Fruit fly (Drosophila melanogaster) whole organism, embryonic: Measurements from ENCODE around the gene CG10208.
A peak's percentile ranks its signal among the peaks of the same experiment; 100 is the strongest.

Source experiments
- ATbp ChIP-seq: fragments of 200-800 bp; sonication (Bioruptor generic); optimal IDR thresholded peaks from 2 replicates; lab custom pipeline; 2017; ENCODE audit warnings: missing biosample characterization, mild to moderate bottlenecking, missing genetic modification characterization, missing genetic modification reagents
- Awh ChIP-seq: fragments of 200-800 bp; sonication (Bioruptor generic); IDR thresholded peaks from 2 replicates; pipeline ENCODE4, ENCODE4 v1.3.6; 2022; ENCODE audit warnings: missing biosample characterization, missing genetic modification characterization
- Blimp-1 ChIP-seq: fragments of 200-800 bp; sonication (Bioruptor generic); optimal IDR thresholded peaks from 3 replicates; lab custom pipeline; 2018; ENCODE audit warnings: missing biosample characterization, missing genetic modification characterization, mild to moderate bottlenecking, moderate library complexity, missing genetic modification reagents
- CG10979 ChIP-seq: fragments of 200-800 bp; sonication (Bioruptor generic); optimal IDR thresholded peaks from 2 replicates; lab custom pipeline; 2018; ENCODE audit warnings: missing biosample characterization, mild to moderate bottlenecking, missing genetic modification characterization, moderate library complexity
- CG12299 ChIP-seq: fragments of 200-800 bp; sonication (Bioruptor generic); optimal IDR thresholded peaks from 2 replicates; lab custom pipeline; 2018; ENCODE audit warnings: missing biosample characterization, mild to moderate bottlenecking, missing genetic modification characterization
- CG13287 ChIP-seq: fragments of 200-800 bp; sonication (Bioruptor generic); IDR thresholded peaks from 2 replicates; pipeline ENCODE4 v1.3.6; 2022; ENCODE audit warnings: missing biosample characterization, missing genetic modification characterization; ENCODE audit not compliant: partially characterized antibody
- CG13624 ChIP-seq: fragments of 200-800 bp; sonication (Bioruptor generic); optimal IDR thresholded peaks from 2 replicates; lab custom pipeline; 2016; ENCODE audit warnings: missing biosample characterization, missing genetic modification characterization
- CG1602 ChIP-seq: fragments of 200-800 bp; sonication (Bioruptor generic); optimal IDR thresholded peaks from 3 replicates; lab custom pipeline; 2016; ENCODE audit warnings: missing biosample characterization, missing genetic modification characterization
- CG17186 ChIP-seq: fragments of 200-800 bp; sonication (Bioruptor generic); optimal IDR thresholded peaks from 3 replicates; lab custom pipeline; 2017; ENCODE audit warnings: missing biosample characterization, missing genetic modification reagents, missing genetic modification characterization
- CG17328 ChIP-seq: fragments of 200-800 bp; sonication (Bioruptor generic); IDR thresholded peaks from 2 replicates; pipeline ENCODE4 v1.3.6; 2022; ENCODE audit warnings: missing biosample characterization, missing genetic modification characterization
- CG17829 ChIP-seq: fragments of 200-800 bp; optimal IDR thresholded peaks from 2 replicates; lab custom pipeline; 2019; ENCODE audit warnings: missing biosample characterization, mild to moderate bottlenecking, missing genetic modification characterization, moderate library complexity
- CG18262 ChIP-seq: fragments of 200-800 bp; optimal IDR thresholded peaks from 3 replicates; lab custom pipeline; 2019; ENCODE audit warnings: missing biosample characterization, mild to moderate bottlenecking, missing genetic modification characterization, moderate library complexity
- CG3163 ChIP-seq: fragments of 200-800 bp; sonication (Bioruptor generic); optimal IDR thresholded peaks from 3 replicates; lab custom pipeline; 2016; ENCODE audit warnings: missing biosample characterization, missing genetic modification characterization
- CG34422 ChIP-seq: fragments of 200-800 bp; sonication (Bioruptor generic); IDR thresholded peaks from 3 replicates; pipeline ENCODE4 v1.3.6; 2022; ENCODE audit warnings: missing biosample characterization, missing genetic modification characterization
- CG3847 ChIP-seq: fragments of 200-800 bp; sonication (Bioruptor generic); IDR thresholded peaks from 2 replicates; pipeline ENCODE4 v1.3.6; 2022; ENCODE audit warnings: missing biosample characterization, missing genetic modification characterization
- CG7987 ChIP-seq: fragments of 200-800 bp; sonication (Bioruptor generic); optimal IDR thresholded peaks from 2 replicates; lab custom pipeline; 2018; ENCODE audit warnings: missing biosample characterization, mild to moderate bottlenecking, missing genetic modification characterization, moderate library complexity
- CG8765 ChIP-seq: fragments of 200-800 bp; sonication (Bioruptor generic); IDR thresholded peaks from 2 replicates; pipeline ENCODE4 v1.3.6; 2022; ENCODE audit warnings: missing biosample characterization, missing genetic modification characterization
- CHES-1-like ChIP-seq: fragments of 200-800 bp; sonication (Bioruptor generic); optimal IDR thresholded peaks from 2 replicates; lab custom pipeline; 2016; ENCODE audit warnings: missing biosample characterization, missing genetic modification characterization
- Chrac-16 ChIP-seq: fragments of 200-800 bp; sonication (Bioruptor generic); optimal IDR thresholded peaks from 3 replicates; lab custom pipeline; 2016; ENCODE audit warnings: missing biosample characterization, missing genetic modification characterization
- D19A ChIP-seq: fragments of 200-800 bp; optimal IDR thresholded peaks from 3 replicates; lab custom pipeline; 2019; ENCODE audit warnings: missing biosample characterization, mild to moderate bottlenecking, missing genetic modification characterization, moderate library complexity
- ERR ChIP-seq: fragments of 200-800 bp; sonication (Bioruptor generic); optimal IDR thresholded peaks from 2 replicates; lab custom pipeline; 2016; ENCODE audit warnings: missing biosample characterization, missing genetic modification characterization
- Fer3 ChIP-seq: fragments of 200-800 bp; sonication (Bioruptor generic); optimal IDR thresholded peaks from 2 replicates; lab custom pipeline; 2018; ENCODE audit warnings: missing biosample characterization, mild to moderate bottlenecking, missing genetic modification characterization, moderate library complexity
- HLH4C ChIP-seq: fragments of 200-800 bp; sonication (Bioruptor generic); IDR thresholded peaks from 3 replicates; pipeline ENCODE4 v1.3.6; 2022; ENCODE audit warnings: missing biosample characterization, missing genetic modification characterization; ENCODE audit not compliant: partially characterized antibody
- HLHmδ ChIP-seq: fragments of 200-800 bp; sonication (Bioruptor generic); optimal IDR thresholded peaks from 2 replicates; lab custom pipeline; 2018; ENCODE audit warnings: missing biosample characterization, mild to moderate bottlenecking, missing genetic modification characterization, moderate library complexity
- Hr51 ChIP-seq, 2 experiments: fragments of 200-800 bp; sonication (Bioruptor generic); optimal IDR thresholded peaks; 2 replicates in 1 of 2; 3 replicates in 1 of 2; lab custom pipeline; 2016 to 2018; ENCODE audit warnings: missing biosample characterization in 2 of 2, missing genetic modification characterization in 2 of 2, mild to moderate bottlenecking in 1 of 2, moderate library complexity in 1 of 2
- Lhr ChIP-seq: fragments of 200-800 bp; sonication (Bioruptor generic); optimal IDR thresholded peaks from 3 replicates; lab custom pipeline; 2017; ENCODE audit warnings: mild to moderate bottlenecking, missing biosample characterization, missing genetic modification reagents, missing genetic modification characterization
- MESR4 ChIP-seq: fragments of 200-800 bp; sonication (Bioruptor generic); optimal IDR thresholded peaks from 2 replicates; lab custom pipeline; 2018; ENCODE audit warnings: missing biosample characterization, mild to moderate bottlenecking, missing genetic modification characterization, moderate library complexity
- Meics ChIP-seq: fragments of 200-800 bp; sonication (Bioruptor generic); optimal IDR thresholded peaks from 2 replicates; lab custom pipeline; 2017; ENCODE audit warnings: missing biosample characterization, mild to moderate bottlenecking, missing genetic modification characterization
- Nf-YC ChIP-seq: fragments of 200-800 bp; optimal IDR thresholded peaks from 3 replicates; lab custom pipeline; 2019; ENCODE audit warnings: missing biosample characterization, mild to moderate bottlenecking, missing genetic modification characterization, moderate library complexity
- Opbp ChIP-seq: fragments of 200-800 bp; sonication (Bioruptor generic); IDR thresholded peaks from 3 replicates; pipeline ENCODE4 v1.3.6; 2022; ENCODE audit warnings: missing biosample characterization, missing genetic modification characterization; ENCODE audit not compliant: partially characterized antibody
- Vsx1 ChIP-seq: fragments of 200-800 bp; sonication (Bioruptor generic); optimal IDR thresholded peaks from 2 replicates; lab custom pipeline; 2017; ENCODE audit warnings: missing biosample characterization, mild to moderate bottlenecking, missing genetic modification characterization, missing genetic modification reagents
- YL-1 ChIP-seq: fragments of 200-800 bp; sonication (Bioruptor generic); optimal IDR thresholded peaks from 3 replicates; lab custom pipeline; 2017; ENCODE audit warnings: missing biosample characterization, mild to moderate bottlenecking, missing genetic modification characterization
- ara ChIP-seq: fragments of 200-800 bp; sonication (Bioruptor generic); IDR thresholded peaks from 2 replicates; pipeline ENCODE4 v1.3.6; 2022; ENCODE audit warnings: missing biosample characterization, missing genetic modification characterization
- br ChIP-seq: fragments of >200 bp; optimal IDR thresholded peaks from 2 replicates; lab custom pipeline; 2017
- crp ChIP-seq, 2 experiments: fragments of 200-800 bp; sonication (Bioruptor generic); optimal IDR thresholded peaks; 2 replicates in 1 of 2; 3 replicates in 1 of 2; lab custom pipeline; 2017; ENCODE audit warnings: missing biosample characterization in 2 of 2, missing genetic modification characterization in 2 of 2, mild to moderate bottlenecking in 1 of 2, moderate library complexity in 1 of 2
- emc ChIP-seq: fragments of 200-800 bp; sonication (Bioruptor generic); optimal IDR thresholded peaks from 2 replicates; lab custom pipeline; 2016; ENCODE audit warnings: missing biosample characterization, missing genetic modification characterization
- fd64A ChIP-seq: fragments of 200-800 bp; sonication (Bioruptor generic); optimal IDR thresholded peaks from 3 replicates; lab custom pipeline; 2018; ENCODE audit warnings: missing biosample characterization, mild to moderate bottlenecking, missing genetic modification characterization
- gem ChIP-seq: fragments of 200-800 bp; sonication (Bioruptor generic); optimal IDR thresholded peaks from 2 replicates; lab custom pipeline; 2019; ENCODE audit warnings: missing biosample characterization, mild to moderate bottlenecking, missing genetic modification characterization, moderate library complexity
- gfzf ChIP-seq: fragments of 200-800 bp; sonication (Bioruptor generic); optimal IDR thresholded peaks from 2 replicates; lab custom pipeline; 2016; ENCODE audit warnings: missing biosample characterization, mild to moderate bottlenecking, missing genetic modification characterization, moderate library complexity
- knrl ChIP-seq: fragments of 200-800 bp; sonication (Bioruptor generic); IDR thresholded peaks from 3 replicates; pipeline ENCODE4 v1.3.6; 2022; ENCODE audit warnings: missing biosample characterization, missing genetic modification characterization; ENCODE audit not compliant: partially characterized antibody
- lilli ChIP-seq: fragments of 200-800 bp; sonication (Bioruptor generic); optimal IDR thresholded peaks from 3 replicates; lab custom pipeline; 2016; ENCODE audit warnings: missing biosample characterization, missing genetic modification characterization
- nau ChIP-seq: fragments of 200-800 bp; sonication (Bioruptor generic); optimal IDR thresholded peaks from 3 replicates; lab custom pipeline; 2017; ENCODE audit warnings: missing biosample characterization, mild to moderate bottlenecking, missing genetic modification characterization, missing genetic modification reagents
- oc ChIP-seq: fragments of 200-800 bp; sonication (Bioruptor generic); optimal IDR thresholded peaks from 2 replicates; lab custom pipeline; 2018; ENCODE audit warnings: missing biosample characterization, mild to moderate bottlenecking, missing genetic modification characterization, moderate library complexity
- onecut ChIP-seq: fragments of 200-800 bp; sonication (Bioruptor generic); IDR thresholded peaks from 2 replicates; pipeline ENCODE4 v1.3.6; 2022; ENCODE audit warnings: missing biosample characterization, missing genetic modification characterization
- sd ChIP-seq: fragments of 200-800 bp; sonication (Bioruptor generic); optimal IDR thresholded peaks from 3 replicates; lab custom pipeline; 2018; ENCODE audit warnings: missing biosample characterization, mild to moderate bottlenecking, missing genetic modification characterization, moderate library complexity
- sob ChIP-seq: fragments of 200-800 bp; sonication (Bioruptor generic); IDR thresholded peaks from 2 replicates; pipeline ENCODE4 v1.3.6; 2022; ENCODE audit warnings: missing biosample characterization, missing genetic modification characterization
- unc-4 ChIP-seq: fragments of 200-800 bp; sonication (Bioruptor generic); IDR thresholded peaks from 2 replicates; pipeline ENCODE4 v1.3.6; 2022; ENCODE audit warnings: missing biosample characterization, missing genetic modification characterization; ENCODE audit not compliant: partially characterized antibody
- zen2 ChIP-seq: fragments of 200-800 bp; sonication (Bioruptor generic); IDR thresholded peaks from 3 replicates; pipeline ENCODE4 v1.3.6; 2022; ENCODE audit warnings: missing biosample characterization, missing genetic modification characterization; ENCODE audit not compliant: partially characterized antibody

CG10208 gene

dm6 chr3R:23732990-23733512 is 40.9 kb downstream of the CG10208 start, which contains the start of the genes Hmgcr and Rpn9 (continued):
- TF ChIP-seq D19A (tag; lab: Kevin White, UChicago), result peak; percentile 14
- TF ChIP-seq ERR, result peak; percentile 11
- TF ChIP-seq CHES-1-like (GFP tag; lab: Kevin White, UChicago), result peak; percentile 53
- no peak for TF ChIP-seq CG10979
- TF ChIP-seq Blimp-1 (GFP tag; lab: Kevin White, UChicago), result peak; percentile 11
- peak; percentile 9; the same call in 1 of the 3 replicates for TF ChIP-seq knrl (GFP tag; lab: Robert Waterston, UW)
- no peak for TF ChIP-seq CG3163 (GFP tag; lab: Kevin White, UChicago)
- peak; percentile 62 for TF ChIP-seq CG17186 (GFP tag; lab: Kevin White, UChicago)
- TF ChIP-seq CG18262 (tag; lab: Kevin White, UChicago), result peak; percentile 24
- TF ChIP-seq nau (GFP tag; lab: Kevin White, UChicago), result peak; percentile 22
- peak in 1 of 2 experiments; percentile 11 for TF ChIP-seq Hr51 (GFP tag; optimal IDR thresholded peaks at IDR 0.05; lab: Kevin White, UChicago)
- TF ChIP-seq onecut (GFP tag; lab: Robert Waterston, UW), result peak; percentile 26; the same call in 1 of the 2 replicates
- TF ChIP-seq CG13287 (GFP tag; lab: Robert Waterston, UW), result peak; percentile 57; the same call in 1 of the 2 replicates
- 0 out of 2 replicates have a peak, but pooled peaks have one; percentile 9 for TF ChIP-seq CG3847 (GFP tag; lab: Robert Waterston, UW)
- TF ChIP-seq CG13624 (GFP tag; lab: Kevin White, UChicago), result peak; percentile 14
- TF ChIP-seq sob (GFP tag; lab: Robert Waterston, UW), result no peak
- TF ChIP-seq CG7987 (GFP tag; lab: Kevin White, UChicago), result peak; percentile 41
- no peak for TF ChIP-seq sd (tag; lab: Kevin White, UChicago)
- no peak for TF ChIP-seq emc
- TF ChIP-seq crp (GFP tag; optimal IDR thresholded peaks at IDR 0.05; lab: Kevin White, UChicago), result peak; percentile 85 to 98
- TF ChIP-seq CG17829 (tag; lab: Kevin White, UChicago), result peak; percentile 43
- peak; percentile 87 for TF ChIP-seq YL-1 (GFP tag; lab: Kevin White, UChicago)
- TF ChIP-seq Awh (GFP tag; lab: Robert Waterston, UW), result peak; percentile 34; the same call in 1 of the 2 replicates
- TF ChIP-seq zen2, result 0 out of 3 replicates have a peak, but pooled peaks have one; percentile 5
- peak; percentile 13 for TF ChIP-seq lilli (GFP tag; lab: Kevin White, UChicago)
- TF ChIP-seq HLH4C, result peak; percentile 8; the same call in 1 of the 3 replicates
- no peak for TF ChIP-seq CG1602 (GFP tag; lab: Kevin White, UChicago)
- TF ChIP-seq CG8765, result no peak
- TF ChIP-seq ATbp (GFP tag; lab: Kevin White, UChicago), result no peak
- TF ChIP-seq Chrac-16, result no peak
- TF ChIP-seq CG17328 (GFP tag; lab: Robert Waterston, UW), result peak; percentile 38; the same call in 1 of the 2 replicates
- peak; percentile 52 for TF ChIP-seq CG12299 (tag; lab: Kevin White, UChicago)
- no peak for TF ChIP-seq oc
- no peak for TF ChIP-seq Meics (GFP tag; lab: Kevin White, UChicago)
- peak; percentile 68 for TF ChIP-seq Vsx1 (GFP tag; lab: Kevin White, UChicago)
- no peak for TF ChIP-seq fd64A (GFP tag; lab: Kevin White, UChicago)
- no peak for TF ChIP-seq ara (GFP tag; lab: Robert Waterston, UW)
- TF ChIP-seq gem (tag; lab: Kevin White, UChicago), result peak; percentile 35
- TF ChIP-seq unc-4 (GFP tag; lab: Robert Waterston, UW), result 0 out of 2 replicates have a peak, but pooled peaks have one; percentile 44
- peak; percentile 38 for TF ChIP-seq Nf-YC (tag; lab: Kevin White, UChicago)
- peak; percentile 72 for TF ChIP-seq HLHmδ (GFP tag; lab: Kevin White, UChicago)
- peak; percentile 79 for TF ChIP-seq Lhr (GFP tag; lab: Kevin White, UChicago)
- 0 out of 3 replicates have a peak, but pooled peaks have one; percentile 48 for TF ChIP-seq Opbp (GFP tag; lab: Robert Waterston, UW)
- peak; percentile 67; the same call in 1 of the 3 replicates for TF ChIP-seq CG34422 (GFP tag; lab: Robert Waterston, UW)
- peak; percentile 66 for TF ChIP-seq MESR4 (GFP tag; lab: Kevin White, UChicago)
- no peak for TF ChIP-seq br
- peak; percentile 93 for TF ChIP-seq gfzf (GFP tag; lab: Kevin White, UChicago)
- peak; percentile 3 for TF ChIP-seq Fer3
